Worm (Caenorhabditis elegans) whole organism, L1 larva: Measurements from ENCODE around the gene gcy-27.

Experiments used
- ama-1 ChIP-seq: fragments of 150-350 bp; optimal IDR thresholded peaks from 2 replicates; lab custom pipeline; 2014
- egl-27 ChIP-seq, 2 experiments: fragments of 150-350 bp in 1 of 2; sonication (generic microtip); optimal IDR thresholded peaks; 3 replicates each; lab custom pipeline; 2017 to 2018; ENCODE audit warnings: missing biosample characterization in 2 of 2, missing genetic modification characterization in 2 of 2, missing genetic modification reagents in 2 of 2
- lin-14 ChIP-seq: fragments of 200-800 bp; sonication (Bioruptor generic); optimal IDR thresholded peaks from 2 replicates; lab custom pipeline; 2018; ENCODE audit warnings: mild to moderate bottlenecking, missing genetic modification characterization, moderate library complexity, missing compliant biosample characterization
- mdl-1 ChIP-seq, 2 experiments: fragments of 150-350 bp; optimal IDR thresholded peaks; 2 replicates each; lab custom pipeline; 2014 to 2017; ENCODE audit warnings: missing biosample characterization in 2 of 2, missing genetic modification characterization in 2 of 2, inconsistent platforms in 1 of 2
- mef-2 ChIP-seq: fragments of 150-350 bp; optimal IDR thresholded peaks from 2 replicates; lab custom pipeline; 2014; ENCODE audit warnings: missing biosample characterization, missing genetic modification characterization
- skn-1 ChIP-seq: fragments of 150-350 bp; optimal IDR thresholded peaks from 2 replicates; lab custom pipeline; 2014; ENCODE audit warnings: missing biosample characterization, missing genetic modification characterization
- sox-4 ChIP-seq: sonication (generic microtip); optimal IDR thresholded peaks from 2 replicates; lab custom pipeline; 2016; ENCODE audit warnings: missing genetic modification characterization, missing compliant biosample characterization
- sptf-1 ChIP-seq: fragments of 150-350 bp; optimal IDR thresholded peaks from 2 replicates; lab custom pipeline; 2014; ENCODE audit warnings: missing biosample characterization, missing genetic modification characterization

- TF ChIP-seq mef-2 (tag; lab: Kevin White, UChicago) (no peak), skn-1 (no peak), mdl-1 (tag; optimal IDR thresholded peaks at IDR 0.05; lab: Kevin White, UChicago) (no peak), sox-4 (no peak), sptf-1 (no peak), lin-14 (GFP tag; lab: Kevin White, UChicago) (no peak), egl-27 (tag; optimal IDR thresholded peaks at IDR 0.05; lab: Kevin White, UChicago) (no peak), ama-1 (lab: Kevin White, UChicago) (no peak)
Measured at ce11 chrIV:17474047-17474446, 37.6 kb upstream of the gcy-27 start.
